Worm (Caenorhabditis elegans): Measurements from ENCODE around the gene dnj-8.

The dnj-8 gene

ce11 chrII:6592251-6592650 lies 5.6 kb downstream of the dnj-8 start, which contains the start of gene C56C10.9:
TSS of gene C56C10.9 (minus strand) at chrII:6592351.
- TF ChIP-seq ZK185.1 (tag; optimal IDR thresholded peaks at IDR 0.05; ENCODE audit: poor library complexity, severe bottlenecking) (no peak), attf-3 (GFP tag; conservative IDR thresholded peaks at IDR 0.05) (no peak), nhr-27 (tag; optimal IDR thresholded peaks at IDR 0.05) (no peak), let-526 (GFP tag; IDR thresholded peaks at IDR 0.05) (no peak), F37B4.10 (GFP tag; IDR thresholded peaks at IDR 0.05) (no peak), lsy-27 (tag; optimal IDR thresholded peaks at IDR 0.05; ENCODE audit: borderline replicate concordance, insufficient read depth) (no peak), snpc-1.3 (tag; optimal IDR thresholded peaks at IDR 0.05; ENCODE audit: insufficient read depth) (no peak), somi-1 (GFP tag; optimal IDR thresholded peaks at IDR 0.05) (no peak), ztf-26 (tag; optimal IDR thresholded peaks at IDR 0.05) (no peak), athp-1 (tag; optimal IDR thresholded peaks at IDR 0.05) (no peak), F22D6.2 (tag; optimal IDR thresholded peaks at IDR 0.05) (no peak), snpc-4 (GFP tag; optimal IDR thresholded peaks at IDR 0.05) (no peak), snpc-4 (tag; optimal IDR thresholded peaks at IDR 0.05) (no peak), F49E8.2 (tag; optimal IDR thresholded peaks at IDR 0.05; ENCODE audit: insufficient read depth) (no peak), egrh-3 (GFP tag; IDR thresholded peaks at IDR 0.05) (no peak)

DNA sequence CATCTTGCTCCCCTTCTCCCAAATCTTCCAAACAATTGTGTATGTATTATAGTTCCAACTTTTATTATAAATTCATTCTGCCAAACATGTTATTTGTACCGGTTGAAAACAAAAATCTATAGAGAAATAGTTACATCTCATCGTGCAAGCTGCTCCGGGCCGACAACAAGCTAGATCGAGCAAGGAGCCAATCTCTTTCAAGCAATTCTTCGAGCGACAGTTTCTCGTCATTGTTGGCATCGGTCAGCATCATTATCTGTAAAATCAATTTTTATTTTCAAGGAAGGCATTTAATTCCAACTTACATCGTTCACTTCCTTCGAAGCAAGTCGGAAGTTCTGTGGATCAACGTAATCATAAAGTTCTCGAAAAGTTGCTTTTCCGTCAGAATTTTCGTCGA lies 6.9 kb downstream of the dnj-8 start:
- TF ChIP-seq dox-1 (GFP tag; IDR thresholded peaks at IDR 0.05): 0 out of 2 replicates have a peak, but pooled peaks have one; percentile 9
- no peak for TF ChIP-seq cebp-1 (GFP tag; IDR thresholded peaks at IDR 0.05)
- TF ChIP-seq cebp-1 (tag; optimal IDR thresholded peaks at IDR 0.05): peak; percentile 46
- TF ChIP-seq hmg-1.2 (GFP tag; IDR thresholded peaks at IDR 0.05): peak; percentile 21; the same call in 1 of the 2 replicates
- no peak for TF ChIP-seq madf-10 (tag; optimal IDR thresholded peaks at IDR 0.05)
- no peak for TF ChIP-seq hlh-12 (tag; optimal IDR thresholded peaks at IDR 0.05)
- TF ChIP-seq F52B5.7 (tag; optimal IDR thresholded peaks at IDR 0.05): peak; percentile 42
- no peak for TF ChIP-seq Y53F4B.3 (GFP tag; IDR thresholded peaks at IDR 0.05)
- TF ChIP-seq aptf-3 (GFP tag; IDR thresholded peaks at IDR 0.05): no peak
- no peak for TF ChIP-seq nhr-27 (tag; optimal IDR thresholded peaks at IDR 0.05)
- 0 out of 2 replicates have a peak, but pooled peaks have one; percentile 15 for TF ChIP-seq K11D2.4 (GFP tag; IDR thresholded peaks at IDR 0.05)
- TF ChIP-seq ekl-4 (GFP tag; IDR thresholded peaks at IDR 0.05): 0 out of 2 replicates have a peak, but pooled peaks have one; percentile 27
- TF ChIP-seq ztf-28 (GFP tag; IDR thresholded peaks at IDR 0.05): no peak
- TF ChIP-seq nfyb-1 (GFP tag; IDR thresholded peaks at IDR 0.05): peak; percentile 72; the same call in 1 of the 2 replicates
- no peak for TF ChIP-seq ztf-22 (GFP tag; optimal IDR thresholded peaks at IDR 0.05)
- no peak for TF ChIP-seq tlf-1 (GFP tag; optimal IDR thresholded peaks at IDR 0.05)
- peak; percentile 26 for TF ChIP-seq hrde-1 (tag; optimal IDR thresholded peaks at IDR 0.05; ENCODE audit: borderline replicate concordance)
- no peak for TF ChIP-seq Y67H2A.10 (GFP tag; conservative IDR thresholded peaks at IDR 0.05)
- TF ChIP-seq F10E7.11 (tag; optimal IDR thresholded peaks at IDR 0.05): no peak
- TF ChIP-seq T26A5.8 (tag; optimal IDR thresholded peaks at IDR 0.05): peak; percentile 54
- TF ChIP-seq B0336.3 (GFP tag; IDR thresholded peaks at IDR 0.05): peak; percentile 55; the same call in 1 of the 2 replicates
- no peak for TF ChIP-seq nfya-2 (GFP tag; IDR thresholded peaks at IDR 0.05)
- TF ChIP-seq F33H1.4 (GFP tag; IDR thresholded peaks at IDR 0.05): no peak
- peak; percentile 15 for TF ChIP-seq nhr-90 (tag; optimal IDR thresholded peaks at IDR 0.05)
- TF ChIP-seq zim-3 (tag; optimal IDR thresholded peaks at IDR 0.05): no peak
- 0 out of 2 replicates have a peak, but pooled peaks have one; percentile 53 for TF ChIP-seq Y95B8A.8 (GFP tag; IDR thresholded peaks at IDR 0.05)
- TF ChIP-seq lsl-1 (GFP tag; optimal IDR thresholded peaks at IDR 0.05): no peak
- TF ChIP-seq madf-6 (GFP tag; IDR thresholded peaks at IDR 0.05): 0 out of 2 replicates have a peak, but pooled peaks have one; percentile 33
- no peak for TF ChIP-seq bed-2 (GFP tag; IDR thresholded peaks at IDR 0.05)
- no peak for TF ChIP-seq unc-130 (GFP tag; optimal IDR thresholded peaks at IDR 0.05)
- peak; percentile 26 for TF ChIP-seq mxl-1 (tag; optimal IDR thresholded peaks at IDR 0.05)

Measured in whole organism, young adult.